Fruit fly (Drosophila melanogaster) whole organism, adult: ENCODE measurements around the gene cv-c.

Experiments used
- CG11617 ChIP-seq: fragments of 200-800 bp; sonication (Bioruptor generic); optimal IDR thresholded peaks from 2 replicates; lab custom pipeline; 2017; ENCODE audit warnings: mild to moderate bottlenecking, missing biosample characterization, missing genetic modification reagents, missing genetic modification characterization
- CG12768 ChIP-seq: fragments of 200-800 bp; sonication (Bioruptor generic); optimal IDR thresholded peaks from 2 replicates; lab custom pipeline; 2017; ENCODE audit warnings: missing biosample characterization, missing genetic modification characterization, mild to moderate bottlenecking, moderate library complexity, missing genetic modification reagents
- CG14711 ChIP-seq: fragments of 200-800 bp; sonication (Bioruptor generic); optimal IDR thresholded peaks from 2 replicates; lab custom pipeline; 2018; ENCODE audit warnings: missing biosample characterization, mild to moderate bottlenecking, missing genetic modification characterization, moderate library complexity
- CG1620 ChIP-seq: fragments of 200-800 bp; sonication (Bioruptor generic); optimal IDR thresholded peaks from 2 replicates; lab custom pipeline; 2016; ENCODE audit warnings: missing biosample characterization, missing genetic modification characterization
- CG33017 ChIP-seq: fragments of 200-800 bp; sonication (Bioruptor generic); optimal IDR thresholded peaks from 2 replicates; lab custom pipeline; 2018; ENCODE audit warnings: missing biosample characterization, mild to moderate bottlenecking, missing genetic modification characterization, moderate library complexity
- Crg-1 ChIP-seq: fragments of 200-800 bp; sonication (Bioruptor generic); optimal IDR thresholded peaks from 2 replicates; lab custom pipeline; 2016; ENCODE audit warnings: missing biosample characterization, missing genetic modification characterization
- Hr96 ChIP-seq: fragments of 200-800 bp; sonication (Bioruptor generic); optimal IDR thresholded peaks from 2 replicates; lab custom pipeline; 2016; ENCODE audit warnings: missing biosample characterization, missing genetic modification characterization
- cic ChIP-seq: fragments of 200-800 bp; sonication (Bioruptor generic); optimal IDR thresholded peaks from 2 replicates; lab custom pipeline; 2017; ENCODE audit warnings: missing biosample characterization, mild to moderate bottlenecking, missing genetic modification characterization, moderate library complexity
- cnc ChIP-seq, 2 experiments: fragments of >200 bp; optimal IDR thresholded peaks; 2 replicates each; lab custom pipeline; 2017
- kay ChIP-seq: fragments of 200-800 bp; sonication (Bioruptor generic); peaks from one replicate; lab custom pipeline; 2016; ENCODE audit warnings: missing biosample characterization, missing genetic modification characterization, borderline replicate concordance
- ovo ChIP-seq: fragments of 200-800 bp; sonication (Bioruptor generic); optimal IDR thresholded peaks from 2 replicates; lab custom pipeline; 2016; ENCODE audit warnings: missing biosample characterization, missing genetic modification characterization
- tj ChIP-seq: fragments of 200-800 bp; sonication (Bioruptor generic); optimal IDR thresholded peaks from 3 replicates; lab custom pipeline; 2017; ENCODE audit warnings: missing biosample characterization, mild to moderate bottlenecking, missing genetic modification characterization, moderate library complexity
- toe ChIP-seq: fragments of 200-800 bp; sonication (Bioruptor generic); optimal IDR thresholded peaks from 2 replicates; lab custom pipeline; 2016; ENCODE audit warnings: missing biosample characterization, missing genetic modification characterization

dm6 chr3R:14477085-14477762 lies 4.3 kb downstream of the cv-c start:
- TF ChIP-seq CG11617 (GFP tag; lab: Kevin White, UChicago), result no peak
- no peak for TF ChIP-seq kay (GFP tag; lab: Kevin White, UChicago)
- no peak for TF ChIP-seq cnc (optimal IDR thresholded peaks at IDR 0.05; lab: Kevin White, UChicago)
- no peak for TF ChIP-seq Crg-1 (GFP tag; lab: Kevin White, UChicago)
- TF ChIP-seq CG1620, result no peak
- TF ChIP-seq CG12768 (GFP tag; lab: Kevin White, UChicago), result no peak
- TF ChIP-seq CG14711 (tag; lab: Kevin White, UChicago), result no peak
- no peak for TF ChIP-seq Hr96 (GFP tag; lab: Kevin White, UChicago)
- TF ChIP-seq toe (GFP tag; lab: Kevin White, UChicago), result no peak
- no peak for TF ChIP-seq tj (GFP tag; lab: Kevin White, UChicago)
- TF ChIP-seq CG33017 (tag; lab: Kevin White, UChicago), result no peak
- TF ChIP-seq ovo (GFP tag; lab: Kevin White, UChicago), result no peak
- TF ChIP-seq cic (GFP tag; lab: Kevin White, UChicago), result no peak
